Worm (Caenorhabditis elegans) whole organism, early embryonic: ENCODE results near the gene sra-39.

Experiments used
- ama-1 ChIP-seq: fragments of 150-350 bp; optimal IDR thresholded peaks from 2 replicates; lab custom pipeline; 2014
- ceh-13 ChIP-seq: fragments of 200-800 bp; sonication (Bioruptor generic); optimal IDR thresholded peaks from 2 replicates; lab custom pipeline; 2018; ENCODE audit warnings: mild to moderate bottlenecking, missing genetic modification characterization, missing compliant biosample characterization
- ceh-36 ChIP-seq: sonication (generic microtip); optimal IDR thresholded peaks from 2 replicates; lab custom pipeline; 2016; ENCODE audit warnings: missing genetic modification characterization, inconsistent platforms, missing compliant biosample characterization
- flt-1 ChIP-seq: fragments of 200-800 bp; sonication (Bioruptor generic); IDR thresholded peaks from 2 replicates; pipeline ENCODE4 v1.3.6; 2022; ENCODE audit warnings: missing genetic modification characterization, missing compliant biosample characterization
- pes-1 ChIP-seq: fragments of 200-800 bp; sonication (Bioruptor generic); IDR thresholded peaks from 2 replicates; pipeline ENCODE4 v1.3.6; 2022; ENCODE audit warnings: missing genetic modification reagents, missing genetic modification characterization, missing compliant biosample characterization
- tbx-11 ChIP-seq: fragments of 200-800 bp; sonication (Bioruptor generic); IDR thresholded peaks from 2 replicates; pipeline ENCODE4 v1.3.6; 2022; ENCODE audit warnings: missing genetic modification characterization, missing compliant biosample characterization
- tra-4 ChIP-seq: sonication (generic microtip); optimal IDR thresholded peaks from 2 replicates; lab custom pipeline; 2017; ENCODE audit warnings: missing genetic modification characterization, missing compliant biosample characterization

ce11 chrX:13946693-13947583, 43.7 kb upstream of the sra-39 start:
- TF ChIP-seq flt-1 (GFP tag; lab: Robert Waterston, UW) (no peak), pes-1 (no peak), tra-4 (no peak), ceh-36 (tag; lab: Kevin White, UChicago) (no peak), ama-1 (lab: Kevin White, UChicago) (no peak), ceh-13 (GFP tag; lab: Kevin White, UChicago) (no peak), tbx-11 (GFP tag; lab: Robert Waterston, UW) (no peak)
